Worm (Caenorhabditis elegans) whole organism, midembryonic: ENCODE data around the gene T02D1.8.

Experiments
- cog-1 ChIP-seq: sonication (generic microtip); optimal IDR thresholded peaks from 2 replicates; lab custom pipeline; 2016; ENCODE audit warnings: missing genetic modification characterization, missing compliant biosample characterization
- flt-1 ChIP-seq: fragments of 200-800 bp; sonication (Bioruptor generic); IDR thresholded peaks from 2 replicates; pipeline ENCODE4 v1.3.6; 2022; ENCODE audit warnings: missing genetic modification characterization, missing compliant biosample characterization
- klf-2 ChIP-seq: fragments of 200-800 bp; sonication (Bioruptor generic); conservative IDR thresholded peaks from 2 replicates; pipeline ENCODE4 v1.3.6; 2022; ENCODE audit warnings: missing genetic modification reagents, missing genetic modification characterization, missing compliant biosample characterization
- ref-1 ChIP-seq: fragments of 200-800 bp; sonication (Bioruptor generic); conservative IDR thresholded peaks from 2 replicates; pipeline ENCODE4 v1.3.6; 2022; ENCODE audit warnings: missing genetic modification reagents, missing genetic modification characterization, missing compliant biosample characterization
- tab-1 ChIP-seq: fragments of 200-800 bp; sonication (Bioruptor generic); IDR thresholded peaks from 2 replicates; pipeline ENCODE4 v1.3.6; 2022; ENCODE audit warnings: missing genetic modification characterization, missing compliant biosample characterization
- ztf-29 ChIP-seq: fragments of 200-800 bp; sonication (Bioruptor generic); IDR thresholded peaks from 2 replicates; pipeline ENCODE4 v1.3.6; 2022; ENCODE audit warnings: missing genetic modification reagents, missing genetic modification characterization, missing compliant biosample characterization

DNA sequence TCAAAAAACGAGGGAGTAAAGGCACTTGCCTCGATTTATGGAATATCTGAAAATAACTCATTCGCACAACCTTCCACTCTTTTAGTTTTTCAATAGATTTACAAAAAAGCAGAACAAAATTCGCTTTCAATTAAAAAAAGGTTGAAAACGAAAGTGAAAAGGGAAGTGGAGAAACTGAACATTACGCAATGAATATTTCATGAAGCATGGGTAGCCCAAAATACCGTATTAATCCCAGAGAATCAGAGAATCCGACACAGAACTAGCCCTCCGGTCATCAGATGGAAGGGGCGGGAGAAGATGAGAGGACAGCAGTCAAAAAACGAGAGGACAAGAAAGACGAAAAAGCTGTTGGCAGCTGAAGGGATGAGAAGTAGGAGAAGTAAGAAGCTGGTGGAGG lies 15.8 kb downstream of the T02D1.8 start, which contains the start of gene C30H6.5:
- no peak for TF ChIP-seq cog-1 (tag; lab: Kevin White, UChicago)
- TF ChIP-seq ztf-29, result no peak
- no peak for TF ChIP-seq tab-1 (GFP tag; lab: Robert Waterston, UW)
- no peak for TF ChIP-seq ref-1 (GFP tag; lab: Robert Waterston, UW)
- no peak for TF ChIP-seq flt-1 (GFP tag; lab: Robert Waterston, UW)
- TF ChIP-seq klf-2 (GFP tag; lab: Robert Waterston, UW), result no peak
